Worm (Caenorhabditis elegans) whole organism, L3 larva: ENCODE results near the gene Y37E11AR.7.

Experiments
- aly-2 ChIP-seq: fragments of 150-350 bp; optimal IDR thresholded peaks from 2 replicates; lab custom pipeline; 2014; ENCODE audit warnings: missing biosample characterization, missing genetic modification characterization
- ceh-28 ChIP-seq: fragments of 150-350 bp; optimal IDR thresholded peaks from 2 replicates; lab custom pipeline; 2014; ENCODE audit warnings: missing biosample characterization, missing genetic modification reagents, missing genetic modification characterization
- ceh-82 ChIP-seq: fragments of 150-350 bp; optimal IDR thresholded peaks from 2 replicates; lab custom pipeline; 2014; ENCODE audit warnings: missing biosample characterization, missing genetic modification characterization
- egl-5 ChIP-seq: fragments of 150-350 bp; optimal IDR thresholded peaks from 2 replicates; lab custom pipeline; 2017; ENCODE audit warnings: missing biosample characterization, missing genetic modification reagents, missing genetic modification characterization, inconsistent platforms
- elt-1 ChIP-seq: fragments of 150-350 bp; optimal IDR thresholded peaks from 2 replicates; lab custom pipeline; 2014; ENCODE audit warnings: missing biosample characterization, missing genetic modification characterization
- nhr-12 ChIP-seq: fragments of 150-350 bp; optimal IDR thresholded peaks from 2 replicates; lab custom pipeline; 2014; ENCODE audit warnings: missing biosample characterization, missing genetic modification characterization
- nhr-237 ChIP-seq: fragments of 150-350 bp; optimal IDR thresholded peaks from 2 replicates; lab custom pipeline; 2014; ENCODE audit warnings: missing biosample characterization, missing genetic modification characterization
- nhr-28 ChIP-seq: fragments of 150-350 bp; optimal IDR thresholded peaks from 2 replicates; lab custom pipeline; 2014; ENCODE audit warnings: missing biosample characterization, missing genetic modification characterization
- pqm-1 ChIP-seq: fragments of 150-350 bp; optimal IDR thresholded peaks from 2 replicates; lab custom pipeline; 2017; ENCODE audit warnings: missing biosample characterization, missing genetic modification characterization, inconsistent platforms
- unc-39 ChIP-seq: sonication (generic microtip); optimal IDR thresholded peaks from 4 replicates; lab custom pipeline; 2017; ENCODE audit warnings: missing biosample characterization, missing genetic modification characterization
- ztf-11 ChIP-seq: fragments of 150-350 bp; optimal IDR thresholded peaks from 2 replicates; lab custom pipeline; 2014; ENCODE audit warnings: missing biosample characterization, missing genetic modification characterization

ce11 chrIV:3710737-3711136 lies 44.5 kb downstream of the Y37E11AR.7 start:
- TF ChIP-seq ceh-82 (tag; lab: Kevin White, UChicago): no peak
- no peak for TF ChIP-seq ztf-11 (tag; lab: Kevin White, UChicago)
- TF ChIP-seq nhr-237 (tag; lab: Kevin White, UChicago): no peak
- TF ChIP-seq ceh-28 (tag; lab: Kevin White, UChicago): no peak
- TF ChIP-seq elt-1 (tag; lab: Kevin White, UChicago): no peak
- TF ChIP-seq nhr-28: no peak
- TF ChIP-seq nhr-12 (tag; lab: Kevin White, UChicago): no peak
- TF ChIP-seq unc-39 (tag; lab: Kevin White, UChicago): no peak
- no peak for TF ChIP-seq pqm-1 (tag; lab: Kevin White, UChicago)
- no peak for TF ChIP-seq egl-5 (tag; lab: Kevin White, UChicago)
- no peak for TF ChIP-seq aly-2 (tag; lab: Kevin White, UChicago)
